Worm (Caenorhabditis elegans) whole organism, young adult: ENCODE measurements around the gene vep-2.

Experiments used
- pha-4 ChIP-seq: fragments of 150-350 bp; sonication (generic microtip); optimal IDR thresholded peaks from 2 replicates; lab custom pipeline; 2014; ENCODE audit warnings: missing biosample characterization, missing genetic modification reagents, missing genetic modification characterization
- sea-2 ChIP-seq: fragments of 200-800 bp; sonication (Bioruptor generic); IDR thresholded peaks from 2 replicates; pipeline ENCODE4 v1.3.6; 2022; ENCODE audit warnings: missing genetic modification characterization, missing compliant biosample characterization

DNA sequence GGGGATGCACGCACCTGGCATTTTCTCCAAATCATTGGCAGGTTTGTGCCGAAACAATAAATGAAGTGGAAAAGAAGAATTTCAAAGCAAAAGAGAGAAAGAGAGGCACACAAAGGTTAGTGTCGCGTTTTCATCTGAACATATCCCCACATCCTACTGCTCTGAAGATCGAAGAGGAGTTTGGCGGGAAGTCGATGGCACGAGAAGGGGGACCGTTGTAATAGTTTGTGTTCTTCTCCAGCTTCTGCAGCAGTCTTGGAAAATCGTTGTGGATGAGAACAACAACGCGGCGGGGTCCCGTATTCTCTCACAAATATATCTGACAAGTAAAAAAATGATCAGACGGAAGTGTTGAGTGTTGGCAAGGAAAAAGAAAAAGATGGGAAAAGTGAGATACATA lies 17.8 kb downstream of the vep-2 start:
- TF ChIP-seq pha-4 (tag; lab: Kevin White, UChicago), result no peak
- TF ChIP-seq sea-2 (GFP tag; lab: Robert Waterston, UW), result no peak
